Worm (Caenorhabditis elegans) whole organism, L4 larva: ENCODE data around the gene sdz-37.
"Not testable (repeated sequence)": the region's sequence is repeated elsewhere in the genome, so short reads cannot be mapped to it uniquely, and the experiment has no call there.

Experiments used
- ceh-20 ChIP-seq: fragments of 200-800 bp; sonication (Bioruptor generic); IDR thresholded peaks from 2 replicates; pipeline ENCODE4 v1.3.6; 2022; ENCODE audit warnings: missing genetic modification reagents, missing genetic modification characterization, missing compliant biosample characterization
- cey-2 ChIP-seq: sonication (generic microtip); optimal IDR thresholded peaks from 3 replicates; lab custom pipeline; 2017; ENCODE audit warnings: missing genetic modification characterization, mild to moderate bottlenecking, missing compliant biosample characterization, antibody characterized with exemption, borderline replicate concordance; ENCODE audit not compliant: insufficient read depth
- daf-12 ChIP-seq: fragments of 150-350 bp; optimal IDR thresholded peaks from 2 replicates; lab custom pipeline; 2014; ENCODE audit warnings: missing biosample characterization, missing genetic modification reagents, missing genetic modification characterization
- daf-16 ChIP-seq, 3 experiments: sonication (generic microtip); optimal IDR thresholded peaks; 2 replicates each; lab custom pipeline; 2016 to 2017; ENCODE audit warnings: missing genetic modification characterization in 3 of 3, missing genetic modification reagents in 3 of 3, mild to moderate bottlenecking in 2 of 3, missing compliant biosample characterization in 2 of 3, missing biosample characterization in 1 of 3, moderate library complexity in 1 of 3
- duxl-1 ChIP-seq: sonication (generic microtip); optimal IDR thresholded peaks from 2 replicates; lab custom pipeline; 2016; ENCODE audit warnings: mild to moderate bottlenecking, missing genetic modification characterization, moderate library complexity, missing compliant biosample characterization; ENCODE audit not compliant: poor library complexity
- egl-43 ChIP-seq: fragments of 200-800 bp; sonication (Bioruptor generic); IDR thresholded peaks from 2 replicates; pipeline ENCODE4 v1.3.6; 2022; ENCODE audit warnings: missing genetic modification reagents, missing genetic modification characterization, missing compliant biosample characterization
- fkh-10 ChIP-seq: fragments of 150-350 bp; optimal IDR thresholded peaks from 2 replicates; lab custom pipeline; 2014; ENCODE audit warnings: missing biosample characterization, missing genetic modification reagents, missing genetic modification characterization
- hif-1 ChIP-seq, 2 experiments: sonication (generic microtip); optimal IDR thresholded peaks; 2 replicates each; lab custom pipeline; 2016 to 2017; ENCODE audit warnings: missing compliant biosample characterization in 2 of 2, missing genetic modification characterization in 2 of 2, missing genetic modification reagents in 2 of 2, missing genotype in 2 of 2, mild to moderate bottlenecking in 1 of 2
- hlh-30 ChIP-seq: sonication (generic microtip); optimal IDR thresholded peaks from 2 replicates; lab custom pipeline; 2017; ENCODE audit warnings: antibody characterized with exemption, mild to moderate bottlenecking, missing genetic modification characterization, missing compliant biosample characterization; ENCODE audit not compliant: insufficient read depth
- hmg-1.1 ChIP-seq: fragments of 200-800 bp; sonication (Bioruptor generic); IDR thresholded peaks from 2 replicates; pipeline ENCODE4 v1.3.6; 2022; ENCODE audit warnings: missing genetic modification reagents, missing genetic modification characterization, missing compliant biosample characterization
- jun-1 ChIP-seq: fragments of 150-350 bp; optimal IDR thresholded peaks from 2 replicates; lab custom pipeline; 2014; ENCODE audit warnings: missing biosample characterization, missing genetic modification reagents, missing genetic modification characterization
- lin-38 ChIP-seq: fragments of 200-800 bp; sonication (Bioruptor generic); IDR thresholded peaks from 2 replicates; pipeline ENCODE4 v1.3.6; 2022; ENCODE audit warnings: missing genetic modification reagents, missing genetic modification characterization, missing compliant biosample characterization
- lsy-2 ChIP-seq, 2 experiments: fragments of 150-350 bp in 1 of 2; sonication (generic microtip) in 1 of 2; optimal IDR thresholded peaks; 2 replicates each; lab custom pipeline; 2014 to 2017; ENCODE audit warnings: missing biosample characterization in 2 of 2, missing genetic modification characterization in 2 of 2
- mdl-1 ChIP-seq, 2 experiments: fragments of 150-350 bp in 1 of 2; sonication (generic microtip) in 1 of 2; optimal IDR thresholded peaks; 2 replicates each; lab custom pipeline; 2014 to 2017; ENCODE audit warnings: missing biosample characterization in 2 of 2, missing genetic modification characterization in 2 of 2
- mep-1 ChIP-seq: fragments of 150-350 bp; sonication (generic microtip); optimal IDR thresholded peaks from 3 replicates; lab custom pipeline; 2014; ENCODE audit warnings: missing biosample characterization, missing genetic modification characterization
- mes-2 ChIP-seq: sonication (generic microtip); optimal IDR thresholded peaks from 2 replicates; lab custom pipeline; 2016; ENCODE audit warnings: missing genotype, mild to moderate bottlenecking, missing genetic modification characterization, missing compliant biosample characterization; ENCODE audit not compliant: poor library complexity, severe bottlenecking
- mxl-3 ChIP-seq: fragments of 200-800 bp; sonication (Bioruptor generic); optimal IDR thresholded peaks from 2 replicates; lab custom pipeline; 2018; ENCODE audit warnings: mild to moderate bottlenecking, missing genetic modification characterization, missing compliant biosample characterization
- nhr-11 ChIP-seq: fragments of 150-350 bp; optimal IDR thresholded peaks from 2 replicates; lab custom pipeline; 2014; ENCODE audit warnings: missing biosample characterization, missing genetic modification characterization
- nhr-111 ChIP-seq: fragments of 200-800 bp; sonication (Bioruptor generic); optimal IDR thresholded peaks from 2 replicates; lab custom pipeline; 2018; ENCODE audit warnings: mild to moderate bottlenecking, missing genetic modification characterization, missing compliant biosample characterization
- nhr-25 ChIP-seq: sonication (generic microtip); optimal IDR thresholded peaks from 2 replicates; lab custom pipeline; 2017; ENCODE audit warnings: missing genetic modification characterization, mild to moderate bottlenecking, missing compliant biosample characterization, antibody characterized with exemption, moderate library complexity, borderline replicate concordance; ENCODE audit not compliant: insufficient read depth
- nhr-28 ChIP-seq: fragments of 150-350 bp; optimal IDR thresholded peaks from 2 replicates; lab custom pipeline; 2014; ENCODE audit warnings: missing biosample characterization, missing genetic modification characterization
- nhr-42 ChIP-seq: fragments of 200-800 bp; sonication (Bioruptor generic); IDR thresholded peaks from 2 replicates; pipeline ENCODE4 v1.3.6; 2022; ENCODE audit warnings: missing genetic modification characterization, missing compliant biosample characterization
- nhr-48 ChIP-seq: sonication (generic microtip); optimal IDR thresholded peaks from 2 replicates; lab custom pipeline; 2016; ENCODE audit warnings: mild to moderate bottlenecking, missing genetic modification characterization, missing compliant biosample characterization
- nhr-6 ChIP-seq: fragments of 150-350 bp; optimal IDR thresholded peaks from 2 replicates; lab custom pipeline; 2014; ENCODE audit warnings: missing biosample characterization, missing genetic modification characterization
- nhr-77 ChIP-seq: fragments of 150-350 bp; optimal IDR thresholded peaks from 2 replicates; lab custom pipeline; 2014; ENCODE audit warnings: missing biosample characterization, missing genetic modification characterization
- php-3 ChIP-seq: fragments of 200-800 bp; sonication (Bioruptor generic); IDR thresholded peaks from 2 replicates; pipeline ENCODE4 v1.3.6; 2022; ENCODE audit warnings: missing genetic modification reagents, missing genetic modification characterization, missing compliant biosample characterization
- rbr-2 ChIP-seq: sonication (generic microtip); optimal IDR thresholded peaks from 2 replicates; lab custom pipeline; 2016; ENCODE audit warnings: missing genotype, missing genetic modification characterization, missing compliant biosample characterization
- sdz-12 ChIP-seq: fragments of 200-800 bp; sonication (Bioruptor generic); optimal IDR thresholded peaks from 2 replicates; lab custom pipeline; 2018; ENCODE audit warnings: mild to moderate bottlenecking, missing genetic modification characterization, missing compliant biosample characterization
- skn-1 ChIP-seq: fragments of 150-350 bp; optimal IDR thresholded peaks from 2 replicates; lab custom pipeline; 2014; ENCODE audit warnings: missing biosample characterization, missing genetic modification characterization
- spr-3 ChIP-seq: fragments of 200-800 bp; sonication (Bioruptor generic); optimal IDR thresholded peaks from 2 replicates; lab custom pipeline; 2018; ENCODE audit warnings: mild to moderate bottlenecking, missing genetic modification characterization, missing compliant biosample characterization
- tag-97 ChIP-seq: fragments of 200-800 bp; sonication (Bioruptor generic); IDR thresholded peaks from 2 replicates; pipeline ENCODE4 v1.3.6; 2022; ENCODE audit warnings: missing genetic modification characterization, missing compliant biosample characterization
- tra-1 ChIP-seq: fragments of 200-800 bp; sonication (Bioruptor generic); IDR thresholded peaks from 2 replicates; pipeline ENCODE4 v1.3.6; 2022; ENCODE audit warnings: missing genetic modification reagents, missing genetic modification characterization, missing compliant biosample characterization
- unc-62 ChIP-seq, 3 experiments: fragments of 150-350 bp in 1 of 3; sonication (generic microtip); optimal IDR thresholded peaks in 2 of 3; peaks in 1 of 3; 1 replicate in 1 of 3; 2 replicates in 2 of 3; lab custom pipeline; 2014 to 2017; ENCODE audit warnings: missing biosample characterization in 3 of 3, missing genetic modification characterization in 3 of 3, missing genetic modification reagents in 3 of 3, missing genotype in 1 of 3
- zfp-3 ChIP-seq: fragments of 200-800 bp; sonication (Bioruptor generic); conservative IDR thresholded peaks from 2 replicates; pipeline ENCODE4 v1.3.6; 2022; ENCODE audit warnings: missing genetic modification reagents, missing genetic modification characterization, missing compliant biosample characterization
- zip-11 ChIP-seq: fragments of 200-800 bp; sonication (Bioruptor generic); IDR thresholded peaks from 2 replicates; pipeline ENCODE4 v1.3.6; 2022; ENCODE audit warnings: missing genetic modification characterization, missing compliant biosample characterization
- zip-2 ChIP-seq: fragments of 150-350 bp; optimal IDR thresholded peaks from 2 replicates; lab custom pipeline; 2014; ENCODE audit warnings: missing biosample characterization, missing genetic modification characterization
- ztf-11 ChIP-seq: fragments of 150-350 bp; optimal IDR thresholded peaks from 2 replicates; lab custom pipeline; 2014; ENCODE audit warnings: missing biosample characterization, missing genetic modification characterization
- ztf-7 ChIP-seq: fragments of 150-350 bp; optimal IDR thresholded peaks from 2 replicates; lab custom pipeline; 2014; ENCODE audit warnings: missing biosample characterization, missing genetic modification characterization

sdz-37 gene

DNA sequence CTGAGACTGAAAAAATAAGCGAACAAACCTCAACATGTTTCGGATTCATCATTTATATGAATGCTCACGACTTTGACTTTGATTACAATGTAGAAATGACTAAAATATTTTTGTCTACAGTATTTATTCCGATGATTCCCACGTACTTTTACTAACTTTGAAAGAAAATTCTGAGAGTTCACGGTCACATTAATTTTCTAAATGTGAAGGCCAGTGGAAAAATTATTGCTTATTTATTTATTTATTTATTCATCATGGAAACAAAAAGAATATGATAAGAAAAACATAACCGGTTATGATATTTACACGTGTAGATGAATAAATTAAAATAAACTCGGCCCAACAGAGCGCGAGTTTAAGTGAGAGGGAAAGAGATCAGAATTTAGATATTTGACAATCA is 28.4 kb downstream of the sdz-37 start, which contains the start of gene ZK666.8:
TSS of gene ZK666.8 (minus strand) at position 101 of the 400 bp plus-strand sequence.
- TF ChIP-seq sdz-12; duxl-1 (tag; lab: Kevin White, UChicago); hif-1 (tag; optimal IDR thresholded peaks at IDR 0.05; lab: Kevin White, UChicago): not testable (repeated sequence)

DNA sequence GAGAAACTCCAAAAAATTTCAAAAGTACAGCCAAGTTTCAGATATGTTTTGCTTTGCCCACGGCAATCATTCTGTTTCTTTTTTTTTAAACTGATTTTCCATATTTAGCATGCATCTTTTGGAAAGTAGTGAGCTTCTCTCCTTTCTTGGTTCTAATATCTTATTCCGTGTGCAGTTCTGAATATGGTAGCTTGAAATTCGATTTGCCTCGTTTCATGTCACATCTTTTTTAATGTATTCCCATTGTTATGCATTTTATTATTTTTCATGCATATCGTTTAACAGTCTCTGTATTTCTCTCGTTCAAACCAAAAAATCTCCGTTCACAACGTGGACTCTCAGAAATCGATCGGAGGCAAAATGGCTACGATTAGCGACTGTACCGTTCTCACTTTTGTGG is 29.8 kb downstream of the sdz-37 start, which contains the start of gene ZK666.14:
TSS of gene ZK666.14 (plus strand) at position 301 of the 400 bp plus-strand sequence.
- no peak for TF ChIP-seq duxl-1 (tag; lab: Kevin White, UChicago)
- no peak for TF ChIP-seq php-3 (GFP tag; lab: Robert Waterston, UW)
- no peak for TF ChIP-seq zip-2 (tag; lab: Kevin White, UChicago)
- no peak for TF ChIP-seq zip-11 (GFP tag; lab: Robert Waterston, UW)
- no peak for TF ChIP-seq skn-1 (tag; lab: Kevin White, UChicago)
- no peak for TF ChIP-seq daf-12

DNA sequence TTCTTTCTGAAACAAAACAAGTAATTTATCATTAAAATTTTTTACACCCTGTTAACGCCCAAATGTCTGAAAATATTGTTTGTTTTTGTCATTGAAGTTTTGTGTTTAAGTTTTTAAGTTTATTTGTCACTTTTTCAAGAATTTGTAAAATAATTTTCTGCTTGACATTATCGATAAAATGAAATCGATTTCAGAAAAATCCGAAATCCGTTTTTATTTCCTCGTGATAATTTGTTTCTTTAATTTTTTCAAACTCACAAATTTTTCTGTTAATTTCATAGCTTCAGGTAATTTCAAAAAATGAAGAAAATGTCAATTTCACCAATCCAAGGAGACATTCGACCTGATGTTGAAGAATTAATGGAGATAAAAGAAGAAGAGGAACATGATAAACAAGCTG is 31.2 kb downstream of the sdz-37 start, which contains the start of gene ZK666.12:
TSS of gene ZK666.12 (plus strand) at position 301 of the 400 bp plus-strand sequence.
- TF ChIP-seq nhr-77 (tag; lab: Kevin White, UChicago) (no peak), ceh-20 (no peak), nhr-11 (tag; lab: Kevin White, UChicago) (no peak), nhr-42 (GFP tag; lab: Robert Waterston, UW) (no peak), tag-97 (GFP tag; lab: Robert Waterston, UW) (no peak), ztf-11 (no peak)

DNA sequence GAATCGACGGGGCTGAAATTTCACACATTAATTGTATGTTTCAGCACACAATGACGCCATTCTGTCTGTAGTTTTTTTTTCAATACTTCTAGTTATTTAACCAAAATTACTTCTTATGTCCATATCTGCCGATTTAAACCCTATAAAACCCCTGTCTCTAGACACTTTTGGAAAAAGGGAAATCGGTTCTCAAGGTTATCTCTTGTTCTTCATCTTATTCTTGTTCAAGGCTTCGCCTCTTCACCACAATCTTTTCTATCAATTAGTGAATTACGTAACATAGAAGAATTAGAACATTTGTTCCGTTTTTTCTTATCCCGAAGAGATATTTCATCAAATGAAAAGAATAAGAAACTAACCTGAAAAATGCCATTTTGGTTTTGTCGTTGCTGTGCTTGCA is 36.0 kb downstream of the sdz-37 start:
- TF ChIP-seq duxl-1 (tag; lab: Kevin White, UChicago) (peak; percentile 8), mep-1 (tag; lab: Kevin White, UChicago) (peak; percentile 5), unc-62 (GFP tag; optimal IDR thresholded peaks at IDR 0.05 in 1 of 2; lab: Kevin White, UChicago) (peak in 1 of 2 experiments; percentile 54), unc-62 (tag; optimal IDR thresholded peaks at IDR 0.05; lab: Kevin White, UChicago) (no peak), nhr-28 (tag; lab: Kevin White, UChicago) (peak; percentile 19), ztf-7 (no peak), cey-2 (tag; lab: Kevin White, UChicago) (no peak)

DNA sequence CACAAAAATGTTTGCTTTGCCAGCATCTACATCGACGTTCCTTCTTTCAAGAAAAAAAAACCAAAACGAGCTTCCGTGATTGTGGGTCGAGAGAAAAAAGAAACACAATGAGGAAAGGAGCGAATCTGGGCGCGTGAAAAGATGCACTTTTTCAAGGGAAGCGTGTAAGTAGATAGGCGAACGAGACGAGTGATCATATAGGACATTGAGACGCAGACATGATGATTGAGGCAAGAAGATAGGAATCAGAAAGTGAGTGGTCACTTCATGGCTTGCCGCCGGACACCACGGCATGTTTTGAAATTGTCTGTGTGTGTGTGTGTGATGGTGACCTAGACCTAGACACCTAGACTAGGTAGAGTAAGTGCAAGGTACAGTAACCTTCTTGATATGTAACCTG is 36.9 kb downstream of the sdz-37 start:
- no peak for TF ChIP-seq zip-11 (GFP tag; lab: Robert Waterston, UW)
- peak in 1 of 2 experiments; percentile 38 for TF ChIP-seq hif-1 (tag; optimal IDR thresholded peaks at IDR 0.05; lab: Kevin White, UChicago)
- TF ChIP-seq ztf-7: no peak
- peak; percentile 77 for TF ChIP-seq nhr-25
- no peak for TF ChIP-seq skn-1 (tag; lab: Kevin White, UChicago)
- peak; percentile 33 for TF ChIP-seq rbr-2 (tag; lab: Kevin White, UChicago)
- TF ChIP-seq unc-62 (GFP tag; optimal IDR thresholded peaks at IDR 0.05 in 1 of 2; lab: Kevin White, UChicago): peak in 1 of 2 experiments; percentile 75
- no peak for TF ChIP-seq unc-62 (tag; optimal IDR thresholded peaks at IDR 0.05; lab: Kevin White, UChicago)
- no peak for TF ChIP-seq nhr-111 (GFP tag; lab: Kevin White, UChicago)
- TF ChIP-seq nhr-6 (tag; lab: Kevin White, UChicago): no peak
- peak; percentile 54 for TF ChIP-seq mes-2
- TF ChIP-seq hmg-1.1: peak; percentile 50; the same call in 1 of the 2 replicates
- peak; percentile 44 to 52 for TF ChIP-seq lsy-2 (tag; optimal IDR thresholded peaks at IDR 0.05; lab: Kevin White, UChicago)
- TF ChIP-seq nhr-11 (tag; lab: Kevin White, UChicago): peak; percentile 79
- TF ChIP-seq lin-38 (GFP tag; lab: Robert Waterston, UW): no peak
- TF ChIP-seq mep-1 (tag; lab: Kevin White, UChicago): peak; percentile 53
- TF ChIP-seq hlh-30 (tag; lab: Kevin White, UChicago): peak; percentile 87
- TF ChIP-seq mdl-1 (tag; optimal IDR thresholded peaks at IDR 0.05; lab: Kevin White, UChicago): peak in 1 of 2 experiments; percentile 86
- TF ChIP-seq duxl-1 (tag; lab: Kevin White, UChicago): peak; percentile 36
- TF ChIP-seq daf-16 (GFP tag; optimal IDR thresholded peaks at IDR 0.05; lab: Kevin White, UChicago): no peak
- peak; percentile 10 for TF ChIP-seq daf-16 (tag; optimal IDR thresholded peaks at IDR 0.05; lab: Kevin White, UChicago)
- TF ChIP-seq tra-1 (GFP tag; lab: Robert Waterston, UW): no peak
- TF ChIP-seq mxl-3 (GFP tag; lab: Kevin White, UChicago): peak; percentile 91
- no peak for TF ChIP-seq egl-43 (GFP tag; lab: Robert Waterston, UW)
- peak; percentile 29 for TF ChIP-seq nhr-48 (tag; lab: Kevin White, UChicago)
- TF ChIP-seq jun-1 (tag; lab: Kevin White, UChicago): no peak
- TF ChIP-seq zfp-3 (GFP tag; lab: Robert Waterston, UW): no peak
- TF ChIP-seq fkh-10: peak; percentile 0
- 0 out of 2 replicates have a peak, but pooled peaks have one; percentile 5 for TF ChIP-seq nhr-42 (GFP tag; lab: Robert Waterston, UW)
- TF ChIP-seq tag-97 (GFP tag; lab: Robert Waterston, UW): no peak
- no peak for TF ChIP-seq spr-3 (GFP tag; lab: Kevin White, UChicago)
- peak; percentile 64 for TF ChIP-seq nhr-28 (tag; lab: Kevin White, UChicago)
